Worm (Caenorhabditis elegans): ENCODE measurements around the gene C24D10.6.

The C24D10.6 gene

ce11 chrIV:5206716-5207115 lies 46.7 kb upstream of the C24D10.6 start:
- no peak for TF ChIP-seq pha-4 (tag; optimal IDR thresholded peaks at IDR 0.05)
- no peak for TF ChIP-seq egl-5 (tag; optimal IDR thresholded peaks at IDR 0.05)
- no peak for TF ChIP-seq aly-2 (tag; optimal IDR thresholded peaks at IDR 0.05)
- TF ChIP-seq mml-1 (tag; optimal IDR thresholded peaks at IDR 0.05): no peak
- TF ChIP-seq ztf-4 (tag; optimal IDR thresholded peaks at IDR 0.05): no peak
- no peak for TF ChIP-seq nhr-77 (tag; optimal IDR thresholded peaks at IDR 0.05)
- no peak for TF ChIP-seq nhr-11 (tag; optimal IDR thresholded peaks at IDR 0.05)
- no peak for TF ChIP-seq ceh-16 (tag; optimal IDR thresholded peaks at IDR 0.05)
- no peak for TF ChIP-seq nhr-76 (tag; optimal IDR thresholded peaks at IDR 0.05)
- TF ChIP-seq ceh-82 (tag; optimal IDR thresholded peaks at IDR 0.05): no peak
- no peak for TF ChIP-seq egl-27 (tag; optimal IDR thresholded peaks at IDR 0.05)

- TF ChIP-seq elt-3 (tag; optimal IDR thresholded peaks at IDR 0.05) (no peak), sea-2 (GFP tag; optimal IDR thresholded peaks at IDR 0.05) (no peak), pha-4 (tag; optimal IDR thresholded peaks at IDR 0.05) (no peak), nhr-25 (tag; optimal IDR thresholded peaks at IDR 0.05) (no peak), nfya-1 (tag; optimal IDR thresholded peaks at IDR 0.05; ENCODE audit: insufficient read depth) (no peak), unc-62 (GFP tag; optimal IDR thresholded peaks at IDR 0.05) (no peak), aly-2 (tag; optimal IDR thresholded peaks at IDR 0.05) (no peak), ZK546.5 (tag; optimal IDR thresholded peaks at IDR 0.05) (no peak), lin-39 (tag; optimal IDR thresholded peaks at IDR 0.05) (no peak), hmg-11 (tag; optimal IDR thresholded peaks at IDR 0.05) (no peak), ztf-4 (tag; optimal IDR thresholded peaks at IDR 0.05) (no peak), lin-15B (tag; optimal IDR thresholded peaks at IDR 0.05) (no peak), egl-27 (tag; optimal IDR thresholded peaks at IDR 0.05) (no peak), nhr-11 (tag; optimal IDR thresholded peaks at IDR 0.05) (no peak), ceh-16 (tag; optimal IDR thresholded peaks at IDR 0.05) (no peak), tbx-2 (tag; optimal IDR thresholded peaks at IDR 0.05) (no peak)
These were observed 44.5 kb upstream of the C24D10.6 start, which contains the start of gene tni-4 for ce11 chrIV:5204573-5204972. TSS of gene tni-4 (plus strand) at chrIV:5204591.

ce11 chrIV:5202575-5202974 lies 42.5 kb upstream of the C24D10.6 start:
- TF ChIP-seq hmg-11 (tag; optimal IDR thresholded peaks at IDR 0.05): no peak
- peak; percentile 60 for TF ChIP-seq pha-4 (tag; optimal IDR thresholded peaks at IDR 0.05)
- TF ChIP-seq unc-39 (tag; optimal IDR thresholded peaks at IDR 0.05): no peak

- TF ChIP-seq ceh-9 (tag; optimal IDR thresholded peaks at IDR 0.05) (no peak), nhr-12 (tag; optimal IDR thresholded peaks at IDR 0.05) (no peak), nhr-76 (tag; optimal IDR thresholded peaks at IDR 0.05) (no peak), lin-15B (tag; optimal IDR thresholded peaks at IDR 0.05) (no peak), unc-39 (tag; optimal IDR thresholded peaks at IDR 0.05) (no peak), elt-2 (tag; optimal IDR thresholded peaks at IDR 0.05) (no peak), eor-1 (tag; optimal IDR thresholded peaks at IDR 0.05) (no peak), nhr-67 (tag; optimal IDR thresholded peaks at IDR 0.05) (no peak), mml-1 (tag; optimal IDR thresholded peaks at IDR 0.05) (no peak), zag-1 (tag; optimal IDR thresholded peaks at IDR 0.05) (no peak), fkh-2 (tag; optimal IDR thresholded peaks at IDR 0.05) (no peak), nhr-23 (tag; optimal IDR thresholded peaks at IDR 0.05) (no peak), daf-12 (tag; optimal IDR thresholded peaks at IDR 0.05) (no peak), fos-1 (tag; optimal IDR thresholded peaks at IDR 0.05) (no peak), skn-1 (tag; optimal IDR thresholded peaks at IDR 0.05) (no peak), ama-1 (optimal IDR thresholded peaks at IDR 0.05) (no peak), nhr-237 (tag; optimal IDR thresholded peaks at IDR 0.05) (no peak), ZK546.5 (tag; optimal IDR thresholded peaks at IDR 0.05) (no peak), elt-3 (tag; optimal IDR thresholded peaks at IDR 0.05) (no peak), ceh-82 (tag; optimal IDR thresholded peaks at IDR 0.05) (no peak)
These were observed 40.8 kb upstream of the C24D10.6 start for ce11 chrIV:5200813-5201212.

- TF ChIP-seq nhr-12 (tag; optimal IDR thresholded peaks at IDR 0.05): no peak
- TF ChIP-seq elt-1 (tag; optimal IDR thresholded peaks at IDR 0.05): no peak
- no peak for TF ChIP-seq daf-12 (tag; optimal IDR thresholded peaks at IDR 0.05)
- TF ChIP-seq snpc-4 (tag; optimal IDR thresholded peaks at IDR 0.05): no peak
- no peak for TF ChIP-seq nhr-76 (tag; optimal IDR thresholded peaks at IDR 0.05)
- TF ChIP-seq zag-1 (tag; optimal IDR thresholded peaks at IDR 0.05): no peak
- TF ChIP-seq egl-27 (tag; optimal IDR thresholded peaks at IDR 0.05): no peak
- TF ChIP-seq elt-2 (tag; optimal IDR thresholded peaks at IDR 0.05): no peak
- TF ChIP-seq sea-2 (GFP tag; optimal IDR thresholded peaks at IDR 0.05): no peak
- TF ChIP-seq nhr-28 (tag; optimal IDR thresholded peaks at IDR 0.05): no peak
- no peak for TF ChIP-seq pha-4 (tag; optimal IDR thresholded peaks at IDR 0.05)
- no peak for TF ChIP-seq ama-1 (optimal IDR thresholded peaks at IDR 0.05)
- no peak for TF ChIP-seq lin-39 (tag; optimal IDR thresholded peaks at IDR 0.05)
- no peak for TF ChIP-seq ceh-82 (tag; optimal IDR thresholded peaks at IDR 0.05)
These were observed 35.5 kb upstream of the C24D10.6 start, which contains the start of gene gpa-18 for ce11 chrIV:5195531-5195930. TSS of gene gpa-18 (minus strand) at chrIV:5195631.
